Fruit fly (Drosophila melanogaster): ENCODE results near the gene Acp63F.

DNA sequence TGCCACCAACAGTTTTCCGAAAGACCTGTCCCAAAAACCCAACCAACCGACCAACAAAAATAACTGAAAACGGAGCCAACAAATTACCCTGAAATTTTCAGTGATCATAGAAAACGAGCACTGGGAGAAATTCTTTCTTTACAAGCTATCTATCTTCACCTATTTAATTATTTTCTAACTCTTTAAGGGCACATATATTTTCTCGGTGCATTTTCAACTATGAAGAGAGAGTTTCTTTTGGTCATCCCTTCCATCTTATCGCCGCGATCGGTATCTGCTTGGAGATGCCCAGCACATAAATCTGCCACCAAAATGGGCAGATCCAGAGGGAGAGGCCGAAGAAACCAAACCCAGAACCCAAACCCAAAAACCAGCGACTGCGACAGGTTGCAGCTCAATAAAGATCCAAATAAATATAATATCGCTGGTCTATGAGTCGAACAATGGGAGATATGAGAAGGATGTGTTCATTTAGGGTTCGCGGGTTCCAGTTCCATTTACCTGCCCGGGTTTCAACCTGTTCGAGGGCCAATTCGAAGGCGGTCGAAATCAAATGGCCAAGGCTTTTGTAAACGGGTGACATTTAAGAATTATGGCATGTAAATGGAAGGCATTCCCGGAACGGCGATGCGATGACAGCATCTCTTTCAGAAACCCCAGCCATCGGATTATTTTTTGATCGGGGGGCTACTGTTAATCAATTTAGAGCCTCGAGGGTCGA, 27.0 kb upstream of the Acp63F start:
- TF ChIP-seq Hnf4 (GFP tag; optimal IDR thresholded peaks at IDR 0.05) (no peak), h (GFP tag; optimal IDR thresholded peaks at IDR 0.05) (no peak), CG9705 (GFP tag; optimal IDR thresholded peaks at IDR 0.05) (no peak), sage (GFP tag; optimal IDR thresholded peaks at IDR 0.05) (no peak), CG32264 (GFP tag; optimal IDR thresholded peaks at IDR 0.05) (no peak)
